Fruit fly (Drosophila melanogaster) S2 (cell line): ENCODE results near the gene TwdlY.

Source experiments
- CG8478 ChIP-seq: fragments of >200 bp; optimal IDR thresholded peaks from 2 replicates; lab custom pipeline; 2018
- CTCF ChIP-seq, 2 experiments: fragments of >200 bp; optimal IDR thresholded peaks; 2 replicates each; lab custom pipeline; 2018

DNA sequence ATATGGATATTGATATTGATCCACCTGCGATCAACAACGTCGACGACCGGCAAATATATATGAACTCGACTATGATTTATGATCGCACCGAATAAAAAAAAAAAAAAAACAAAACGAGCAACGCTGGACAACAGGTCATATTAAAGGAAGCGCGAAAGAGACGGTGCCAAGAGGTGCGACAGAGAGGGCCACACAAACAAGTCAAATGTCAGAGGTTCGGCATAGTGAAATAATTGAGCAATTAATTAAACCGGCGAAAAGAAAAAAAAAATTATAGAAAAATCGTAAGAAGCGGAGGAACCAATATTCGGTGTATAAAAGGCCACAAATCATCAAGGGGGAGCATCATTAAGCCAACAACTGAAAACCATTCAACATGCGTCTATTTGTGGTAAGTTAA lies 7.8 kb downstream of the TwdlY start, which contains the start of gene Twdlalpha:
- TF ChIP-seq CG8478 (lab: Kevin White, UChicago) (no peak), CTCF (optimal IDR thresholded peaks at IDR 0.05; lab: Kevin White, UChicago) (no peak)
